Fruit fly (Drosophila melanogaster) whole organism, embryonic: ENCODE results near the gene Mob3.

Experiments
- Ada2b ChIP-seq: fragments of 200-800 bp; sonication (Bioruptor generic); IDR thresholded peaks from 2 replicates; pipeline ENCODE4 v1.3.6; 2022; ENCODE audit warnings: missing biosample characterization, missing genetic modification characterization
- Adf1 ChIP-seq: fragments of 200-800 bp; sonication (Bioruptor generic); IDR thresholded peaks from 2 replicates; pipeline ENCODE4 v1.3.6; 2022; ENCODE audit warnings: missing biosample characterization, missing genetic modification characterization
- Awh ChIP-seq: fragments of 200-800 bp; sonication (Bioruptor generic); IDR thresholded peaks from 2 replicates; pipeline ENCODE4, ENCODE4 v1.3.6; 2022; ENCODE audit warnings: missing biosample characterization, missing genetic modification characterization
- Bgb ChIP-seq: fragments of 200-800 bp; sonication (Bioruptor generic); IDR thresholded peaks from 2 replicates; pipeline ENCODE4 v1.3.6; 2022; ENCODE audit warnings: missing biosample characterization, missing genetic modification characterization; ENCODE audit not compliant: partially characterized antibody
- CG11696 ChIP-seq: fragments of 200-800 bp; sonication (Bioruptor generic); IDR thresholded peaks from 2 replicates; pipeline ENCODE4 v1.3.6; 2022; ENCODE audit warnings: missing biosample characterization, missing genetic modification characterization
- CG12155 ChIP-seq: fragments of 200-800 bp; sonication (Bioruptor generic); optimal IDR thresholded peaks from 3 replicates; lab custom pipeline; 2016; ENCODE audit warnings: missing biosample characterization, missing genetic modification characterization
- CG14667 ChIP-seq: fragments of 200-800 bp; sonication (Bioruptor generic); IDR thresholded peaks from 2 replicates; pipeline ENCODE4 v1.3.6; 2022; ENCODE audit warnings: missing biosample characterization, missing genetic modification characterization
- CG15011 ChIP-seq: fragments of 200-800 bp; sonication (Bioruptor generic); optimal IDR thresholded peaks from 3 replicates; lab custom pipeline; 2018; ENCODE audit warnings: missing biosample characterization, mild to moderate bottlenecking, missing genetic modification characterization
- CG16815 ChIP-seq: fragments of 200-800 bp; sonication (Bioruptor generic); optimal IDR thresholded peaks from 3 replicates; lab custom pipeline; 2017; ENCODE audit warnings: missing biosample characterization, mild to moderate bottlenecking, missing genetic modification characterization
- CG31365 ChIP-seq: fragments of 200-800 bp; sonication (Bioruptor generic); optimal IDR thresholded peaks from 2 replicates; lab custom pipeline; 2018; ENCODE audit warnings: missing biosample characterization, mild to moderate bottlenecking, missing genetic modification characterization
- CG33213 ChIP-seq: fragments of 200-800 bp; sonication (Bioruptor generic); optimal IDR thresholded peaks from 3 replicates; lab custom pipeline; 2016; ENCODE audit warnings: missing biosample characterization, missing genetic modification characterization
- CG6175 ChIP-seq: fragments of 200-800 bp; sonication (Bioruptor generic); IDR thresholded peaks from 3 replicates; pipeline ENCODE4 v1.3.6; 2022; ENCODE audit warnings: missing biosample characterization, missing genetic modification characterization
- CG6854 ChIP-seq: fragments of 200-800 bp; sonication (Bioruptor generic); optimal IDR thresholded peaks from 3 replicates; lab custom pipeline; 2017; ENCODE audit warnings: missing biosample characterization, mild to moderate bottlenecking, missing genetic modification characterization
- CG9609 ChIP-seq: fragments of 200-800 bp; sonication (Bioruptor generic); optimal IDR thresholded peaks from 3 replicates; lab custom pipeline; 2016; ENCODE audit warnings: missing biosample characterization, missing genetic modification characterization
- CG9876 ChIP-seq: fragments of 200-800 bp; sonication (Bioruptor generic); optimal IDR thresholded peaks from 2 replicates; lab custom pipeline; 2016; ENCODE audit warnings: missing biosample characterization, missing genetic modification characterization
- CTCF ChIP-seq: fragments of 200-800 bp; sonication (Bioruptor generic); optimal IDR thresholded peaks from 2 replicates; lab custom pipeline; 2017; ENCODE audit warnings: missing biosample characterization, mild to moderate bottlenecking, missing genetic modification characterization, moderate library complexity
- CkIIα-i1 ChIP-seq: fragments of 200-800 bp; sonication (Bioruptor generic); IDR thresholded peaks from 2 replicates; pipeline ENCODE4 v1.3.6; 2022; ENCODE audit warnings: missing biosample characterization, missing genetic modification characterization
- D19A ChIP-seq: fragments of 200-800 bp; optimal IDR thresholded peaks from 3 replicates; lab custom pipeline; 2019; ENCODE audit warnings: missing biosample characterization, mild to moderate bottlenecking, missing genetic modification characterization, moderate library complexity
- Dip2 ChIP-seq: fragments of 200-800 bp; sonication (Bioruptor generic); IDR thresholded peaks from 2 replicates; pipeline ENCODE4 v1.3.6; 2022; ENCODE audit warnings: missing biosample characterization, missing genetic modification characterization
- E2f1 ChIP-seq: fragments of 200-800 bp; sonication (Bioruptor generic); IDR thresholded peaks from 2 replicates; pipeline ENCODE4 v1.3.6; 2022; ENCODE audit warnings: missing biosample characterization, missing genetic modification characterization
- Gsc ChIP-seq: fragments of 200-800 bp; sonication (Bioruptor generic); IDR thresholded peaks from 2 replicates; pipeline ENCODE4 v1.3.6; 2022; ENCODE audit warnings: missing biosample characterization, missing genetic modification characterization
- Hand ChIP-seq: fragments of 200-800 bp; sonication (Bioruptor generic); optimal IDR thresholded peaks from 2 replicates; lab custom pipeline; 2017; ENCODE audit warnings: mild to moderate bottlenecking, missing biosample characterization, missing genetic modification reagents, missing genetic modification characterization
- Kr ChIP-seq: fragments of 200-800 bp; sonication (Bioruptor generic); optimal IDR thresholded peaks from 2 replicates; lab custom pipeline; 2017; ENCODE audit warnings: missing biosample characterization, mild to moderate bottlenecking, missing genetic modification characterization
- MBD-R2 ChIP-seq: fragments of 200-800 bp; sonication (Bioruptor generic); IDR thresholded peaks from 2 replicates; pipeline ENCODE4 v1.3.6; 2022; ENCODE audit warnings: missing biosample characterization, missing genetic modification characterization
- Med ChIP-seq: fragments of 200-800 bp; sonication (Bioruptor generic); peaks from one replicate; lab custom pipeline; 2016; ENCODE audit warnings: missing biosample characterization, missing genetic modification characterization, mild to moderate bottlenecking, inconsistent platforms, moderate library complexity
- NC2β ChIP-seq: fragments of 200-800 bp; sonication (Bioruptor generic); optimal IDR thresholded peaks from 2 replicates; lab custom pipeline; 2016; ENCODE audit warnings: missing biosample characterization, missing genetic modification characterization
- Nf-YC ChIP-seq: fragments of 200-800 bp; optimal IDR thresholded peaks from 3 replicates; lab custom pipeline; 2019; ENCODE audit warnings: missing biosample characterization, mild to moderate bottlenecking, missing genetic modification characterization, moderate library complexity
- Rfx ChIP-seq: fragments of 200-800 bp; sonication (Bioruptor generic); IDR thresholded peaks from 2 replicates; pipeline ENCODE4 v1.3.6; 2022; ENCODE audit warnings: missing biosample characterization, missing genetic modification characterization
- Ssrp ChIP-seq: fragments of 200-800 bp; sonication (Bioruptor generic); optimal IDR thresholded peaks from 2 replicates; lab custom pipeline; 2018; ENCODE audit warnings: missing biosample characterization, mild to moderate bottlenecking, missing genetic modification characterization, moderate library complexity
- Taf1 ChIP-seq: fragments of 200-800 bp; sonication (Bioruptor generic); IDR thresholded peaks from 2 replicates; pipeline ENCODE4 v1.3.6; 2022; ENCODE audit warnings: missing biosample characterization, missing genetic modification characterization
- ap ChIP-seq: fragments of 200-800 bp; sonication (Bioruptor generic); IDR thresholded peaks from 2 replicates; pipeline ENCODE4 v1.3.6; 2022; ENCODE audit warnings: missing biosample characterization, missing genetic modification characterization
- ara ChIP-seq: fragments of 200-800 bp; sonication (Bioruptor generic); IDR thresholded peaks from 2 replicates; pipeline ENCODE4 v1.3.6; 2022; ENCODE audit warnings: missing biosample characterization, missing genetic modification characterization
- bigmax ChIP-seq: fragments of 200-800 bp; sonication (Bioruptor generic); optimal IDR thresholded peaks from 2 replicates; lab custom pipeline; 2018; ENCODE audit warnings: missing biosample characterization, mild to moderate bottlenecking, missing genetic modification characterization
- dysf ChIP-seq: fragments of 200-800 bp; sonication (Bioruptor generic); IDR thresholded peaks from 3 replicates; pipeline ENCODE4 v1.3.6; 2022; ENCODE audit warnings: missing biosample characterization, missing genetic modification characterization
- ftz-f1 ChIP-seq: fragments of 200-800 bp; sonication (Bioruptor generic); optimal IDR thresholded peaks from 2 replicates; lab custom pipeline; 2016; ENCODE audit warnings: missing biosample characterization, missing genetic modification characterization
- gcm2 ChIP-seq: fragments of 200-800 bp; sonication (Bioruptor generic); optimal IDR thresholded peaks from 2 replicates; lab custom pipeline; 2016; ENCODE audit warnings: missing biosample characterization, missing genetic modification characterization
- kay ChIP-seq: fragments of 200-800 bp; sonication (Bioruptor generic); optimal IDR thresholded peaks from 2 replicates; lab custom pipeline; 2016; ENCODE audit warnings: missing biosample characterization, missing genetic modification characterization
- lab ChIP-seq: fragments of 200-800 bp; sonication (Bioruptor generic); optimal IDR thresholded peaks from 3 replicates; lab custom pipeline; 2017; ENCODE audit warnings: missing biosample characterization, missing genetic modification characterization, mild to moderate bottlenecking, moderate library complexity, missing genetic modification reagents
- nom ChIP-seq: fragments of 200-800 bp; sonication (Bioruptor generic); optimal IDR thresholded peaks from 2 replicates; lab custom pipeline; 2017; ENCODE audit warnings: missing biosample characterization, missing genetic modification characterization, mild to moderate bottlenecking, moderate library complexity, missing genetic modification reagents
- pan ChIP-seq, 4 experiments: fragments of >200 bp in 3 of 4; fragments of 200-800 bp in 1 of 4; sonication (Bioruptor generic) in 1 of 4; optimal IDR thresholded peaks in 3 of 4; IDR thresholded peaks in 1 of 4; 2 replicates each; pipeline versions ENCODE4 v1.3.6 to Lab custom; 2017 to 2022; ENCODE audit warnings: missing biosample characterization in 2 of 4, missing genetic modification characterization in 2 of 4, mixed read lengths in 1 of 4
- pb ChIP-seq: fragments of 200-800 bp; sonication (Bioruptor generic); optimal IDR thresholded peaks from 3 replicates; lab custom pipeline; 2016; ENCODE audit warnings: missing biosample characterization, missing genetic modification characterization
- pfk ChIP-seq: fragments of 200-800 bp; sonication (Bioruptor generic); optimal IDR thresholded peaks from 2 replicates; lab custom pipeline; 2018; ENCODE audit warnings: missing biosample characterization, mild to moderate bottlenecking, missing genetic modification characterization, moderate library complexity
- prd ChIP-seq, 3 experiments: fragments of >200 bp in 2 of 3; fragments of 200-800 bp in 1 of 3; sonication (Bioruptor generic) in 1 of 3; optimal IDR thresholded peaks in 2 of 3; IDR thresholded peaks in 1 of 3; 2 replicates in 2 of 3; 3 replicates in 1 of 3; pipeline versions ENCODE4 v1.3.6 to Lab custom; 2017 to 2022; ENCODE audit warnings: missing biosample characterization in 1 of 3, missing genetic modification characterization in 1 of 3
- pzg ChIP-seq: fragments of 200-800 bp; sonication (Bioruptor generic); optimal IDR thresholded peaks from 3 replicates; lab custom pipeline; 2018; ENCODE audit warnings: missing biosample characterization, mild to moderate bottlenecking, missing genetic modification characterization, moderate library complexity
- seq ChIP-seq: fragments of 200-800 bp; sonication (Bioruptor generic); IDR thresholded peaks from 2 replicates; pipeline ENCODE4 v1.3.6; 2022; ENCODE audit warnings: missing biosample characterization, missing genetic modification characterization
- slou ChIP-seq: fragments of 200-800 bp; sonication (Bioruptor generic); optimal IDR thresholded peaks from 3 replicates; lab custom pipeline; 2016; ENCODE audit warnings: missing biosample characterization, missing genetic modification characterization
- sna ChIP-seq: fragments of 200-800 bp; sonication (Bioruptor generic); IDR thresholded peaks from 2 replicates; pipeline ENCODE4 v1.3.6; 2022; ENCODE audit warnings: missing biosample characterization, missing genetic modification characterization; ENCODE audit not compliant: partially characterized antibody
- tap ChIP-seq: fragments of 200-800 bp; optimal IDR thresholded peaks from 3 replicates; lab custom pipeline; 2019; ENCODE audit warnings: missing biosample characterization, mild to moderate bottlenecking, missing genetic modification characterization, moderate library complexity
- unpg ChIP-seq: fragments of 200-800 bp; sonication (Bioruptor generic); optimal IDR thresholded peaks from 3 replicates; lab custom pipeline; 2018; ENCODE audit warnings: missing biosample characterization, mild to moderate bottlenecking, missing genetic modification characterization, moderate library complexity
- wor ChIP-seq: fragments of 200-800 bp; sonication (Bioruptor generic); IDR thresholded peaks from 2 replicates; pipeline ENCODE4 v1.3.6; 2022; ENCODE audit warnings: missing biosample characterization, missing genetic modification characterization
- zfh1 ChIP-seq: fragments of 200-800 bp; sonication (Bioruptor generic); IDR thresholded peaks from 3 replicates; pipeline ENCODE4 v1.3.6; 2022; ENCODE audit warnings: missing biosample characterization, missing genetic modification characterization

Mob3 gene

DNA sequence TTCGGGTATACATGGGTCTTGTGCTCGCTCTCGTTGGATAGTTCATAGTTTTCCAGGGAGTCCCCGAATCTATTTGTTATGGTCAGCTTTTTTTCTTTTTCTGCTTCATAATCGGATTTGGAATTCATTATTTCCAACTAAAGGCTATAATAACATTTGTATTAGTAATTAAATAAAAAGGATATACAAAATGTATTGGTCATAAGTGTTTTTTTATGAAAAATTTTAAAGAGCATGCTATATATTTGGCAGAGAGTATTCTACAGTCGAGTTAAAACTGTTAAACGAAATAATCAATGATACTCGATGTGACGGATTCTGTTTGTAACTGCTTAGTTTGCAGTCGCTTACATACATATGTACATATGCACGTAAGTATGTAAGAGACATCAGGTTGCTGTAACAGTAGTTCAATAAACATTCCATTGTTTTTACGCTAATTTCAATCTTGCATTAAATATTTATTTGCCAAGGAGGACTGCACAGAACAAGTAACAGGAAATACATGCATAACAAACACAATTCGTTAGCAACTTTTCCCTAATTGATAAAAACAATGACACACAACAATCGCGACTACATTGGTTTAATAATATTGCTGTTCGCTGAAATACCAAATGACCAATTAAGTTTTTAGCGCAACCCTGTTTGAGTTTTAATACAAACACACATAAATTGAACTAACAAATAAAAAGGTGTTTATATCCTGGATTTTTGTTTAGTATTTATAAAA lies 34.1 kb downstream of the Mob3 start (continued):
- TF ChIP-seq prd (optimal IDR thresholded peaks at IDR 0.05; lab: Kevin White, UChicago), result no peak
- no peak for TF ChIP-seq prd (GFP tag; IDR thresholded peaks at IDR 0.05; lab: Robert Waterston, UW)
- no peak for TF ChIP-seq pb (GFP tag; lab: Kevin White, UChicago)
- no peak for TF ChIP-seq CG33213 (GFP tag; lab: Kevin White, UChicago)
- TF ChIP-seq tap (tag; lab: Kevin White, UChicago), result peak; percentile 6
- no peak for TF ChIP-seq seq (GFP tag; lab: Robert Waterston, UW)
- TF ChIP-seq CkIIα-i1, result no peak
- TF ChIP-seq CG11696 (GFP tag; lab: Robert Waterston, UW), result no peak
- TF ChIP-seq zfh1, result no peak
- no peak for TF ChIP-seq CG6175
- no peak for TF ChIP-seq pan (optimal IDR thresholded peaks at IDR 0.05; lab: Kevin White, UChicago)
- TF ChIP-seq pan (GFP tag; optimal IDR thresholded peaks at IDR 0.05 in 1 of 2, IDR thresholded peaks at IDR 0.05 in 1 of 2), result no peak
- peak; percentile 17 for TF ChIP-seq Ssrp
- no peak for TF ChIP-seq lab (GFP tag; lab: Kevin White, UChicago)
- no peak for TF ChIP-seq Nf-YC (tag; lab: Kevin White, UChicago)
- TF ChIP-seq slou, result no peak
- TF ChIP-seq kay (GFP tag; lab: Kevin White, UChicago), result no peak
- no peak for TF ChIP-seq Rfx
- TF ChIP-seq nom (GFP tag; lab: Kevin White, UChicago), result no peak
- TF ChIP-seq Bgb (GFP tag; lab: Robert Waterston, UW), result no peak
- TF ChIP-seq CG15011, result no peak
- no peak for TF ChIP-seq wor (GFP tag; lab: Robert Waterston, UW)
- TF ChIP-seq CG31365, result peak; percentile 55
- peak; percentile 90 for TF ChIP-seq D19A (tag; lab: Kevin White, UChicago)
- TF ChIP-seq CG16815, result no peak
- no peak for TF ChIP-seq Adf1 (GFP tag; lab: Robert Waterston, UW)
- TF ChIP-seq CG14667 (GFP tag; lab: Robert Waterston, UW), result no peak
- TF ChIP-seq E2f1 (GFP tag; lab: Robert Waterston, UW), result no peak
- TF ChIP-seq Gsc (GFP tag; lab: Robert Waterston, UW), result no peak
- TF ChIP-seq ftz-f1, result no peak
- no peak for TF ChIP-seq MBD-R2 (GFP tag; lab: Robert Waterston, UW)
- no peak for TF ChIP-seq Awh (GFP tag; lab: Robert Waterston, UW)
- TF ChIP-seq Ada2b (GFP tag; lab: Robert Waterston, UW), result no peak
- no peak for TF ChIP-seq gcm2 (GFP tag; lab: Kevin White, UChicago)
- TF ChIP-seq NC2β (GFP tag; lab: Kevin White, UChicago), result no peak
- peak; percentile 39 for TF ChIP-seq Med
- no peak for TF ChIP-seq Hand (GFP tag; lab: Kevin White, UChicago)
- no peak for TF ChIP-seq CG9876 (GFP tag; lab: Kevin White, UChicago)
- no peak for TF ChIP-seq CG6854 (GFP tag; lab: Kevin White, UChicago)
- peak; percentile 30 for TF ChIP-seq unpg (GFP tag; lab: Kevin White, UChicago)
- TF ChIP-seq dysf (GFP tag; lab: Robert Waterston, UW), result peak; percentile 49; the same call in 1 of the 3 replicates
- TF ChIP-seq pfk (GFP tag; lab: Kevin White, UChicago), result no peak
- TF ChIP-seq pzg (GFP tag; lab: Kevin White, UChicago), result no peak
- TF ChIP-seq ap (GFP tag; lab: Robert Waterston, UW), result no peak
- no peak for TF ChIP-seq CTCF (GFP tag; lab: Kevin White, UChicago)
- no peak for TF ChIP-seq Kr (GFP tag; lab: Kevin White, UChicago)
- no peak for TF ChIP-seq Dip2
- TF ChIP-seq Taf1, result no peak
- no peak for TF ChIP-seq CG9609
- no peak for TF ChIP-seq CG12155 (GFP tag; lab: Kevin White, UChicago)
- TF ChIP-seq bigmax, result no peak
- TF ChIP-seq sna (GFP tag; lab: Robert Waterston, UW), result no peak
- TF ChIP-seq ara, result no peak
